Worm (Caenorhabditis elegans) whole organism, L4 larva: Measurements from ENCODE around the gene T07A9.12.

Source experiments
- D1046.2 ChIP-seq: fragments of 200-800 bp; sonication (Bioruptor generic); IDR thresholded peaks from 2 replicates; pipeline ENCODE4 v1.3.6; 2022; ENCODE audit warnings: missing genetic modification characterization, missing compliant biosample characterization
- T26A8.4 ChIP-seq: fragments of 200-800 bp; sonication (Bioruptor generic); IDR thresholded peaks from 2 replicates; pipeline ENCODE4 v1.3.6; 2022; ENCODE audit warnings: missing genetic modification characterization, missing compliant biosample characterization
- Y5F2A.4 ChIP-seq: fragments of 200-800 bp; sonication (Bioruptor generic); optimal IDR thresholded peaks from 2 replicates; lab custom pipeline; 2018; ENCODE audit warnings: mild to moderate bottlenecking, missing genetic modification characterization, missing compliant biosample characterization
- ZK546.5 ChIP-seq, 2 experiments: sonication (generic microtip); optimal IDR thresholded peaks; 2 replicates each; lab custom pipeline; 2017; ENCODE audit warnings: missing biosample characterization in 2 of 2, missing genetic modification characterization in 2 of 2
- aha-1 ChIP-seq: fragments of 150-350 bp; peaks from one replicate; lab custom pipeline; 2014; ENCODE audit warnings: missing biosample characterization, missing genetic modification characterization
- attf-4 ChIP-seq: sonication (generic microtip); optimal IDR thresholded peaks from 3 replicates; lab custom pipeline; 2017; ENCODE audit warnings: missing biosample characterization, missing genetic modification characterization
- cey-2 ChIP-seq: sonication (generic microtip); optimal IDR thresholded peaks from 3 replicates; lab custom pipeline; 2017; ENCODE audit warnings: missing genetic modification characterization, mild to moderate bottlenecking, missing compliant biosample characterization, antibody characterized with exemption, borderline replicate concordance; ENCODE audit not compliant: insufficient read depth
- daf-16 ChIP-seq, 3 experiments: sonication (generic microtip); optimal IDR thresholded peaks; 2 replicates each; lab custom pipeline; 2016 to 2017; ENCODE audit warnings: missing genetic modification characterization in 3 of 3, missing genetic modification reagents in 3 of 3, mild to moderate bottlenecking in 2 of 3, missing compliant biosample characterization in 2 of 3, missing biosample characterization in 1 of 3, moderate library complexity in 1 of 3
- daf-19 ChIP-seq: fragments of 200-800 bp; sonication (Bioruptor generic); conservative IDR thresholded peaks from 2 replicates; pipeline ENCODE4 v1.3.6; 2022; ENCODE audit warnings: missing genetic modification characterization, missing compliant biosample characterization
- daf-8 ChIP-seq: fragments of 200-800 bp; sonication (Bioruptor generic); IDR thresholded peaks from 2 replicates; pipeline ENCODE4 v1.3.6; 2022; ENCODE audit warnings: missing genetic modification characterization, missing compliant biosample characterization
- dmd-8 ChIP-seq: fragments of 200-800 bp; sonication (Bioruptor generic); IDR thresholded peaks from 2 replicates; pipeline ENCODE4 v1.3.6; 2022; ENCODE audit warnings: missing genetic modification characterization, missing compliant biosample characterization
- dpl-1 ChIP-seq: fragments of 150-350 bp; optimal IDR thresholded peaks from 2 replicates; lab custom pipeline; 2014; ENCODE audit warnings: missing biosample characterization, missing genetic modification reagents, missing genetic modification characterization
- duxl-1 ChIP-seq: sonication (generic microtip); optimal IDR thresholded peaks from 2 replicates; lab custom pipeline; 2016; ENCODE audit warnings: mild to moderate bottlenecking, missing genetic modification characterization, moderate library complexity, missing compliant biosample characterization; ENCODE audit not compliant: poor library complexity
- egl-27 ChIP-seq: sonication (generic microtip); optimal IDR thresholded peaks from 3 replicates; lab custom pipeline; 2017; ENCODE audit warnings: missing biosample characterization, missing genetic modification reagents, missing genetic modification characterization
- fkh-10 ChIP-seq: fragments of 150-350 bp; optimal IDR thresholded peaks from 2 replicates; lab custom pipeline; 2014; ENCODE audit warnings: missing biosample characterization, missing genetic modification reagents, missing genetic modification characterization
- gei-8 ChIP-seq: fragments of 200-800 bp; sonication (Bioruptor generic); optimal IDR thresholded peaks from 2 replicates; lab custom pipeline; 2018; ENCODE audit warnings: mild to moderate bottlenecking, missing genetic modification characterization, missing compliant biosample characterization
- hif-1 ChIP-seq, 2 experiments: sonication (generic microtip); optimal IDR thresholded peaks; 2 replicates each; lab custom pipeline; 2016 to 2017; ENCODE audit warnings: missing compliant biosample characterization in 2 of 2, missing genetic modification characterization in 2 of 2, missing genetic modification reagents in 2 of 2, missing genotype in 2 of 2, mild to moderate bottlenecking in 1 of 2
- hlh-30 ChIP-seq: sonication (generic microtip); optimal IDR thresholded peaks from 2 replicates; lab custom pipeline; 2017; ENCODE audit warnings: antibody characterized with exemption, mild to moderate bottlenecking, missing genetic modification characterization, missing compliant biosample characterization; ENCODE audit not compliant: insufficient read depth
- lin-15B ChIP-seq: fragments of 150-350 bp; sonication (generic microtip); optimal IDR thresholded peaks from 3 replicates; lab custom pipeline; 2014; ENCODE audit warnings: missing biosample characterization, missing genetic modification characterization
- lin-38 ChIP-seq: fragments of 200-800 bp; sonication (Bioruptor generic); IDR thresholded peaks from 2 replicates; pipeline ENCODE4 v1.3.6; 2022; ENCODE audit warnings: missing genetic modification reagents, missing genetic modification characterization, missing compliant biosample characterization
- lsy-2 ChIP-seq, 2 experiments: fragments of 150-350 bp in 1 of 2; sonication (generic microtip) in 1 of 2; optimal IDR thresholded peaks; 2 replicates each; lab custom pipeline; 2014 to 2017; ENCODE audit warnings: missing biosample characterization in 2 of 2, missing genetic modification characterization in 2 of 2
- madf-9 ChIP-seq: fragments of 200-800 bp; sonication (Bioruptor generic); conservative IDR thresholded peaks from 2 replicates; pipeline ENCODE4 v1.3.6; 2022; ENCODE audit warnings: missing genetic modification reagents, missing genetic modification characterization, missing compliant biosample characterization
- mdl-1 ChIP-seq, 2 experiments: fragments of 150-350 bp in 1 of 2; sonication (generic microtip) in 1 of 2; optimal IDR thresholded peaks; 2 replicates each; lab custom pipeline; 2014 to 2017; ENCODE audit warnings: missing biosample characterization in 2 of 2, missing genetic modification characterization in 2 of 2
- mdt-29 ChIP-seq: fragments of 200-800 bp; sonication (Bioruptor generic); IDR thresholded peaks from 2 replicates; pipeline ENCODE4 v1.3.6; 2022; ENCODE audit warnings: missing genetic modification reagents, missing genetic modification characterization, missing compliant biosample characterization
- mep-1 ChIP-seq: fragments of 150-350 bp; sonication (generic microtip); optimal IDR thresholded peaks from 3 replicates; lab custom pipeline; 2014; ENCODE audit warnings: missing biosample characterization, missing genetic modification characterization
- mxl-2 ChIP-seq: fragments of 200-800 bp; sonication (Bioruptor generic); conservative IDR thresholded peaks from 2 replicates; pipeline ENCODE4 v1.3.6; 2022; ENCODE audit warnings: missing genetic modification reagents, missing genetic modification characterization, missing compliant biosample characterization
- mxl-3 ChIP-seq: fragments of 200-800 bp; sonication (Bioruptor generic); optimal IDR thresholded peaks from 2 replicates; lab custom pipeline; 2018; ENCODE audit warnings: mild to moderate bottlenecking, missing genetic modification characterization, missing compliant biosample characterization
- nhr-102 ChIP-seq: sonication (generic microtip); optimal IDR thresholded peaks from 2 replicates; lab custom pipeline; 2016; ENCODE audit warnings: mild to moderate bottlenecking, missing genetic modification characterization, moderate library complexity, missing compliant biosample characterization
- nhr-11 ChIP-seq: fragments of 150-350 bp; optimal IDR thresholded peaks from 2 replicates; lab custom pipeline; 2014; ENCODE audit warnings: missing biosample characterization, missing genetic modification characterization
- nhr-42 ChIP-seq: fragments of 200-800 bp; sonication (Bioruptor generic); IDR thresholded peaks from 2 replicates; pipeline ENCODE4 v1.3.6; 2022; ENCODE audit warnings: missing genetic modification characterization, missing compliant biosample characterization
- nhr-76 ChIP-seq: fragments of 150-350 bp; optimal IDR thresholded peaks from 2 replicates; lab custom pipeline; 2014; ENCODE audit warnings: missing biosample characterization, missing genetic modification characterization
- pha-4 ChIP-seq, 2 experiments: fragments of 150-350 bp in 1 of 2; fragments of 200-800 bp in 1 of 2; sonication (Bioruptor generic) in 1 of 2; IDR thresholded peaks in 1 of 2; optimal IDR thresholded peaks in 1 of 2; 2 replicates each; pipeline versions ENCODE4 v1.3.6 to Lab custom; 2014 to 2022; ENCODE audit warnings: missing genetic modification characterization in 2 of 2, missing genetic modification reagents in 2 of 2, missing biosample characterization in 1 of 2, missing compliant biosample characterization in 1 of 2
- php-3 ChIP-seq: fragments of 200-800 bp; sonication (Bioruptor generic); IDR thresholded peaks from 2 replicates; pipeline ENCODE4 v1.3.6; 2022; ENCODE audit warnings: missing genetic modification reagents, missing genetic modification characterization, missing compliant biosample characterization
- spr-1 ChIP-seq: sonication (generic microtip); optimal IDR thresholded peaks from 2 replicates; lab custom pipeline; 2016; ENCODE audit warnings: mild to moderate bottlenecking, missing genetic modification characterization, missing compliant biosample characterization
- unc-62 ChIP-seq, 3 experiments: fragments of 150-350 bp in 1 of 3; sonication (generic microtip); optimal IDR thresholded peaks in 2 of 3; peaks in 1 of 3; 1 replicate in 1 of 3; 2 replicates in 2 of 3; lab custom pipeline; 2014 to 2017; ENCODE audit warnings: missing biosample characterization in 3 of 3, missing genetic modification characterization in 3 of 3, missing genetic modification reagents in 3 of 3, missing genotype in 1 of 3
- vab-7 ChIP-seq: fragments of 200-800 bp; sonication (Bioruptor generic); IDR thresholded peaks from 2 replicates; pipeline ENCODE4 v1.3.6; 2022; ENCODE audit warnings: missing genetic modification reagents, missing genetic modification characterization, missing compliant biosample characterization
- zag-1 ChIP-seq: fragments of 150-350 bp; optimal IDR thresholded peaks from 2 replicates; lab custom pipeline; 2014; ENCODE audit warnings: missing biosample characterization, missing genetic modification characterization
- zfp-2 ChIP-seq: sonication (generic microtip); optimal IDR thresholded peaks from 2 replicates; lab custom pipeline; 2016; ENCODE audit warnings: mild to moderate bottlenecking, missing genetic modification characterization, missing compliant biosample characterization
- ztf-11 ChIP-seq: fragments of 150-350 bp; optimal IDR thresholded peaks from 2 replicates; lab custom pipeline; 2014; ENCODE audit warnings: missing biosample characterization, missing genetic modification characterization
- ztf-7 ChIP-seq: fragments of 150-350 bp; optimal IDR thresholded peaks from 2 replicates; lab custom pipeline; 2014; ENCODE audit warnings: missing biosample characterization, missing genetic modification characterization

The T07A9.12 gene

DNA sequence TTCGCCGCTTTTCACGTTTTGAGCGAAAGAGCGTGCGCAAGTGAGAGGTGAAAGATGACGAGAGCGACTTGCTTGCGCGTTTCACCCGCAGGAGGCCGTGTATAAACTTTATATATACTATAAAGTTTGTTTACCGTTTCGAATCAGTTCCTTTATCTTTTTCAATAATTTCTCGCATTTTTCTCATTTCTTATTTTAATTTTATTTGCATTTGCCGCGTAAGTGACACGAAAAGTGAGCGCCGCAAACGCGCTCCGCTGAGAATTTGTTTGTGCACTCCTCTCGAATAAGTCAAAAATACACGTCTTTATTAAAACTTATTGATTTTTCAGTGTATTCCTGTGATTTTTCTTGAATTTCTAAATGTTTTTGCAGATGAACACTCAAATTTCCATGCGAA, 33.0 kb downstream of the T07A9.12 start, which contains the start of gene mrpl-55 (continued):
- TF ChIP-seq T26A8.4 (GFP tag; lab: Robert Waterston, UW): peak; percentile 62
- no peak for TF ChIP-seq daf-8 (GFP tag; lab: Robert Waterston, UW)
- TF ChIP-seq zfp-2: no peak
- TF ChIP-seq mxl-3 (GFP tag; lab: Kevin White, UChicago): peak; percentile 1
- TF ChIP-seq duxl-1 (tag; lab: Kevin White, UChicago): peak; percentile 52
- no peak for TF ChIP-seq Y5F2A.4
- TF ChIP-seq ztf-11 (tag; lab: Kevin White, UChicago): no peak
- no peak for TF ChIP-seq mxl-2
- TF ChIP-seq zag-1 (tag; lab: Kevin White, UChicago): no peak
- TF ChIP-seq dpl-1: peak; percentile 95
- no peak for TF ChIP-seq attf-4 (tag; lab: Kevin White, UChicago)
- TF ChIP-seq vab-7 (GFP tag; lab: Robert Waterston, UW): no peak
- TF ChIP-seq pha-4 (GFP tag; IDR thresholded peaks at IDR 0.05; lab: Robert Waterston, UW): no peak
- peak; percentile 24 for TF ChIP-seq pha-4 (tag; optimal IDR thresholded peaks at IDR 0.05; lab: Kevin White, UChicago)
- no peak for TF ChIP-seq ZK546.5 (tag; optimal IDR thresholded peaks at IDR 0.05; lab: Kevin White, UChicago)
- TF ChIP-seq gei-8: no peak
- no peak for TF ChIP-seq cey-2 (tag; lab: Kevin White, UChicago)
- TF ChIP-seq mep-1 (tag; lab: Kevin White, UChicago): peak; percentile 88
- TF ChIP-seq aha-1 (tag; lab: Kevin White, UChicago): peak; percentile 99
- TF ChIP-seq hif-1 (tag; optimal IDR thresholded peaks at IDR 0.05; lab: Kevin White, UChicago): peak in 1 of 2 experiments; percentile 80
- TF ChIP-seq daf-16 (GFP tag; optimal IDR thresholded peaks at IDR 0.05; lab: Kevin White, UChicago): no peak
- TF ChIP-seq daf-16 (tag; optimal IDR thresholded peaks at IDR 0.05; lab: Kevin White, UChicago): peak; percentile 43
- peak; percentile 66 for TF ChIP-seq fkh-10
- no peak for TF ChIP-seq daf-19
- TF ChIP-seq spr-1 (tag; lab: Kevin White, UChicago): peak; percentile 67
- peak; percentile 75 for TF ChIP-seq hlh-30 (tag; lab: Kevin White, UChicago)
- no peak for TF ChIP-seq php-3 (GFP tag; lab: Robert Waterston, UW)
- no peak for TF ChIP-seq egl-27 (tag; lab: Kevin White, UChicago)
- no peak for TF ChIP-seq dmd-8 (GFP tag; lab: Robert Waterston, UW)
- peak; percentile 65 for TF ChIP-seq nhr-11 (tag; lab: Kevin White, UChicago)
- peak; percentile 99 for TF ChIP-seq lin-38 (GFP tag; lab: Robert Waterston, UW)
- TF ChIP-seq mdl-1 (tag; optimal IDR thresholded peaks at IDR 0.05; lab: Kevin White, UChicago): peak in 1 of 2 experiments; percentile 62
- peak; percentile 66 to 93 for TF ChIP-seq lsy-2 (tag; optimal IDR thresholded peaks at IDR 0.05; lab: Kevin White, UChicago)
- peak; percentile 55 for TF ChIP-seq nhr-102 (tag; lab: Kevin White, UChicago)
- TF ChIP-seq, all 104 proteins: peak for 35

DNA sequence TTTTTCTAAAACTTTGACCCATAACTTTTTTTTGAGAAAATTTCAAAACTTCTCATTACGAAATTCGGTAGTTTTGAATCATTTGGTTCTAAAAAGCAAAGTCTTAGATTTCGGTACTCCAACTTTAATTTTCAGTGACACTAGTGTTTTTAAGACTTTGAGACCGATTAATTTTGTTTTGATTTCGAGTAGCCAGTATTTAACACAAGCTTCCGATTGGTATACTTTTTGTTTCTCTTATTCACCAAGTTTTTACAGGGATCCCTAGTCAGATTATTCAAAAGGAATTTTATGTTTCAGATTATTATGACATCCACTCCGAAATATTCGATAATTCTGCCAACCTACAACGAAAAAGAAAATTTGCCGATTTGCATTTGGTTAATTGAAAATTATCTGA, 34.7 kb downstream of the T07A9.12 start, which contains the start of gene dpm-1:
Gene dpm-1, plus strand, starts transcription at position 301 of the 400 bp plus-strand sequence.
- no peak for TF ChIP-seq vab-7 (GFP tag; lab: Robert Waterston, UW)
- TF ChIP-seq unc-62 (GFP tag; optimal IDR thresholded peaks at IDR 0.05 in 1 of 2; lab: Kevin White, UChicago): no peak
- no peak for TF ChIP-seq unc-62 (tag; optimal IDR thresholded peaks at IDR 0.05; lab: Kevin White, UChicago)
- no peak for TF ChIP-seq nhr-102 (tag; lab: Kevin White, UChicago)
- TF ChIP-seq duxl-1 (tag; lab: Kevin White, UChicago): no peak
- no peak for TF ChIP-seq lin-15B (tag; lab: Kevin White, UChicago)
- TF ChIP-seq nhr-76: no peak
- no peak for TF ChIP-seq nhr-42
- no peak for TF ChIP-seq madf-9 (GFP tag; lab: Robert Waterston, UW)
- no peak for TF ChIP-seq lsy-2 (tag; optimal IDR thresholded peaks at IDR 0.05; lab: Kevin White, UChicago)
- TF ChIP-seq mdt-29 (GFP tag; lab: Robert Waterston, UW): no peak
- TF ChIP-seq spr-1 (tag; lab: Kevin White, UChicago): no peak
- TF ChIP-seq zag-1 (tag; lab: Kevin White, UChicago): no peak
- no peak for TF ChIP-seq D1046.2
- TF ChIP-seq ztf-7 (tag; lab: Kevin White, UChicago): no peak
